Fruit fly (Drosophila melanogaster) whole organism, embryonic: ENCODE data around the gene CG14423.
A peak's percentile ranks its signal among the peaks of the same experiment; 100 is the strongest.

Experiments used
- ATbp ChIP-seq: fragments of 200-800 bp; sonication (Bioruptor generic); optimal IDR thresholded peaks from 2 replicates; lab custom pipeline; 2017; ENCODE audit warnings: missing biosample characterization, mild to moderate bottlenecking, missing genetic modification characterization, missing genetic modification reagents
- Bdp1 ChIP-seq: fragments of 200-800 bp; sonication (Bioruptor generic); optimal IDR thresholded peaks from 3 replicates; lab custom pipeline; 2016; ENCODE audit warnings: missing biosample characterization, missing genetic modification characterization
- CG10147 ChIP-seq: fragments of 200-800 bp; sonication (Bioruptor generic); optimal IDR thresholded peaks from 2 replicates; lab custom pipeline; 2019; ENCODE audit warnings: missing biosample characterization, mild to moderate bottlenecking, missing genetic modification characterization, moderate library complexity
- CG12391 ChIP-seq: fragments of 200-800 bp; sonication (Bioruptor generic); optimal IDR thresholded peaks from 3 replicates; lab custom pipeline; 2018; ENCODE audit warnings: missing biosample characterization, mild to moderate bottlenecking, missing genetic modification characterization, moderate library complexity
- CG12744 ChIP-seq: fragments of 200-800 bp; sonication (Bioruptor generic); optimal IDR thresholded peaks from 2 replicates; lab custom pipeline; 2016; ENCODE audit warnings: missing biosample characterization, missing genetic modification characterization
- CG16863 ChIP-seq: fragments of 200-800 bp; sonication (Bioruptor generic); optimal IDR thresholded peaks from 3 replicates; lab custom pipeline; 2016; ENCODE audit warnings: missing biosample characterization, missing genetic modification characterization
- CG17328 ChIP-seq: fragments of 200-800 bp; sonication (Bioruptor generic); IDR thresholded peaks from 2 replicates; pipeline ENCODE4 v1.3.6; 2022; ENCODE audit warnings: missing biosample characterization, missing genetic modification characterization
- CG17359 ChIP-seq: fragments of 200-800 bp; sonication (Bioruptor generic); optimal IDR thresholded peaks from 3 replicates; lab custom pipeline; 2018; ENCODE audit warnings: missing biosample characterization, mild to moderate bottlenecking, missing genetic modification characterization, moderate library complexity
- CG17385 ChIP-seq: fragments of 200-800 bp; sonication (Bioruptor generic); optimal IDR thresholded peaks from 3 replicates; lab custom pipeline; 2018; ENCODE audit warnings: missing biosample characterization, mild to moderate bottlenecking, missing genetic modification characterization
- CG18599 ChIP-seq: fragments of 200-800 bp; sonication (Bioruptor generic); optimal IDR thresholded peaks from 3 replicates; lab custom pipeline; 2017; ENCODE audit warnings: missing biosample characterization, missing genetic modification characterization, mild to moderate bottlenecking, moderate library complexity, missing genetic modification reagents
- CG2120 ChIP-seq: fragments of 200-800 bp; sonication (Bioruptor generic); optimal IDR thresholded peaks from 3 replicates; lab custom pipeline; 2016; ENCODE audit warnings: missing biosample characterization, missing genetic modification characterization
- CG32772 ChIP-seq: fragments of 200-800 bp; sonication (Bioruptor generic); IDR thresholded peaks from 2 replicates; pipeline ENCODE4 v1.3.6; 2022; ENCODE audit warnings: missing biosample characterization, missing genetic modification characterization
- CG4424 ChIP-seq: fragments of 200-800 bp; sonication (Bioruptor generic); optimal IDR thresholded peaks from 3 replicates; lab custom pipeline; 2016; ENCODE audit warnings: missing biosample characterization, missing genetic modification characterization
- CG6254 ChIP-seq: fragments of 200-800 bp; sonication (Bioruptor generic); optimal IDR thresholded peaks from 3 replicates; lab custom pipeline; 2017; ENCODE audit warnings: mild to moderate bottlenecking, missing biosample characterization, missing genetic modification reagents, missing genetic modification characterization
- CG6689 ChIP-seq: fragments of 200-800 bp; sonication (Bioruptor generic); IDR thresholded peaks from 2 replicates; pipeline ENCODE4 v1.3.6; 2022; ENCODE audit warnings: missing biosample characterization, missing genetic modification characterization
- CG7372 ChIP-seq: fragments of 200-800 bp; sonication (Bioruptor generic); IDR thresholded peaks from 2 replicates; pipeline ENCODE4 v1.3.6; 2022; ENCODE audit warnings: missing biosample characterization, missing genetic modification characterization
- CG8290 ChIP-seq, 3 experiments: fragments of 200-800 bp; sonication (Bioruptor generic); optimal IDR thresholded peaks; 2 replicates each; lab custom pipeline; 2016 to 2019; ENCODE audit warnings: missing biosample characterization in 3 of 3, missing genetic modification characterization in 3 of 3, mild to moderate bottlenecking in 2 of 3, moderate library complexity in 1 of 3
- Drgx ChIP-seq: fragments of 200-800 bp; sonication (Bioruptor generic); IDR thresholded peaks from 2 replicates; pipeline ENCODE4 v1.3.6; 2022; ENCODE audit warnings: missing biosample characterization, missing genetic modification characterization
- E2f1 ChIP-seq: fragments of 200-800 bp; sonication (Bioruptor generic); IDR thresholded peaks from 2 replicates; pipeline ENCODE4 v1.3.6; 2022; ENCODE audit warnings: missing biosample characterization, missing genetic modification characterization
- GATAe ChIP-seq: fragments of 200-800 bp; sonication (Bioruptor generic); conservative IDR thresholded peaks from 2 replicates; pipeline ENCODE4 v1.3.6; 2022; ENCODE audit warnings: missing biosample characterization, missing genetic modification characterization
- Gug ChIP-seq: fragments of 200-800 bp; sonication (Bioruptor generic); IDR thresholded peaks from 4 replicates; pipeline ENCODE4 v1.3.6; 2022; ENCODE audit warnings: missing biosample characterization, missing genetic modification characterization
- H15 ChIP-seq: fragments of 200-800 bp; sonication (Bioruptor generic); IDR thresholded peaks from 3 replicates; pipeline ENCODE4 v1.3.6; 2022; ENCODE audit warnings: missing biosample characterization, missing genetic modification characterization
- H2.0 ChIP-seq: fragments of 200-800 bp; sonication (Bioruptor generic); IDR thresholded peaks from 2 replicates; pipeline ENCODE4 v1.3.6; 2022; ENCODE audit warnings: missing biosample characterization, missing genetic modification characterization
- Hr51 ChIP-seq, 2 experiments: fragments of 200-800 bp; sonication (Bioruptor generic); optimal IDR thresholded peaks; 2 replicates in 1 of 2; 3 replicates in 1 of 2; lab custom pipeline; 2016 to 2018; ENCODE audit warnings: missing biosample characterization in 2 of 2, missing genetic modification characterization in 2 of 2, mild to moderate bottlenecking in 1 of 2, moderate library complexity in 1 of 2
- Neu2 ChIP-seq: fragments of 200-800 bp; sonication (Bioruptor generic); optimal IDR thresholded peaks from 3 replicates; lab custom pipeline; 2016; ENCODE audit warnings: missing biosample characterization, missing genetic modification characterization, borderline replicate concordance
- Oli ChIP-seq: fragments of 200-800 bp; sonication (Bioruptor generic); optimal IDR thresholded peaks from 2 replicates; lab custom pipeline; 2018; ENCODE audit warnings: missing biosample characterization, mild to moderate bottlenecking, missing genetic modification characterization, moderate library complexity
- Rfx ChIP-seq: fragments of 200-800 bp; sonication (Bioruptor generic); IDR thresholded peaks from 2 replicates; pipeline ENCODE4 v1.3.6; 2022; ENCODE audit warnings: missing biosample characterization, missing genetic modification characterization
- Sox102F ChIP-seq: fragments of 200-800 bp; sonication (Bioruptor generic); optimal IDR thresholded peaks from 2 replicates; lab custom pipeline; 2018; ENCODE audit warnings: missing biosample characterization, mild to moderate bottlenecking, missing genetic modification characterization, moderate library complexity
- Spps ChIP-seq: fragments of 200-800 bp; sonication (Bioruptor generic); optimal IDR thresholded peaks from 2 replicates; lab custom pipeline; 2018; ENCODE audit warnings: missing biosample characterization, mild to moderate bottlenecking, missing genetic modification characterization
- Xbp1 ChIP-seq: fragments of 200-800 bp; sonication (Bioruptor generic); optimal IDR thresholded peaks from 3 replicates; lab custom pipeline; 2016; ENCODE audit warnings: missing biosample characterization, mild to moderate bottlenecking, missing genetic modification characterization
- ara ChIP-seq: fragments of 200-800 bp; sonication (Bioruptor generic); IDR thresholded peaks from 2 replicates; pipeline ENCODE4 v1.3.6; 2022; ENCODE audit warnings: missing biosample characterization, missing genetic modification characterization
- bsh ChIP-seq, 2 experiments: fragments of 200-800 bp; sonication (Bioruptor generic); optimal IDR thresholded peaks; 2 replicates each; lab custom pipeline; 2017 to 2018; ENCODE audit warnings: mild to moderate bottlenecking in 2 of 2, missing biosample characterization in 2 of 2, missing genetic modification characterization in 2 of 2, moderate library complexity in 1 of 2
- ci ChIP-seq: fragments of 200-800 bp; sonication (Bioruptor generic); IDR thresholded peaks from 3 replicates; pipeline ENCODE4 v1.3.6; 2022; ENCODE audit warnings: missing biosample characterization, missing genetic modification characterization
- dati ChIP-seq: fragments of 200-800 bp; sonication (Bioruptor generic); IDR thresholded peaks from 2 replicates; pipeline ENCODE4 v1.3.6; 2022; ENCODE audit warnings: missing biosample characterization, missing genetic modification characterization
- dysf ChIP-seq: fragments of 200-800 bp; sonication (Bioruptor generic); IDR thresholded peaks from 3 replicates; pipeline ENCODE4 v1.3.6; 2022; ENCODE audit warnings: missing biosample characterization, missing genetic modification characterization
- fd96Cb ChIP-seq: fragments of 200-800 bp; sonication (Bioruptor generic); optimal IDR thresholded peaks from 2 replicates; lab custom pipeline; 2018; ENCODE audit warnings: missing biosample characterization, mild to moderate bottlenecking, missing genetic modification characterization, moderate library complexity
- gem ChIP-seq: fragments of 200-800 bp; sonication (Bioruptor generic); optimal IDR thresholded peaks from 2 replicates; lab custom pipeline; 2019; ENCODE audit warnings: missing biosample characterization, mild to moderate bottlenecking, missing genetic modification characterization, moderate library complexity
- gt ChIP-seq: fragments of 200-800 bp; sonication (Bioruptor generic); IDR thresholded peaks from 2 replicates; pipeline ENCODE4 v1.3.6; 2022; ENCODE audit warnings: missing biosample characterization, missing genetic modification characterization
- lab ChIP-seq: fragments of 200-800 bp; sonication (Bioruptor generic); optimal IDR thresholded peaks from 3 replicates; lab custom pipeline; 2017; ENCODE audit warnings: missing biosample characterization, missing genetic modification characterization, mild to moderate bottlenecking, moderate library complexity, missing genetic modification reagents
- otp ChIP-seq: fragments of 200-800 bp; sonication (Bioruptor generic); IDR thresholded peaks from 3 replicates; pipeline ENCODE4, ENCODE4 v1.3.6; 2022; ENCODE audit warnings: missing biosample characterization, missing genetic modification characterization
- prd ChIP-seq, 3 experiments: fragments of >200 bp in 2 of 3; fragments of 200-800 bp in 1 of 3; sonication (Bioruptor generic) in 1 of 3; optimal IDR thresholded peaks in 2 of 3; IDR thresholded peaks in 1 of 3; 2 replicates in 2 of 3; 3 replicates in 1 of 3; pipeline versions ENCODE4 v1.3.6 to Lab custom; 2017 to 2022; ENCODE audit warnings: missing biosample characterization in 1 of 3, missing genetic modification characterization in 1 of 3
- row ChIP-seq: fragments of 200-800 bp; sonication (Bioruptor generic); IDR thresholded peaks from 3 replicates; pipeline ENCODE4 v1.3.6; 2022; ENCODE audit warnings: missing biosample characterization, missing genetic modification characterization
- sisA ChIP-seq: fragments of 200-800 bp; sonication (Bioruptor generic); IDR thresholded peaks from 2 replicates; pipeline ENCODE4 v1.3.6; 2022; ENCODE audit warnings: missing biosample characterization, missing genetic modification characterization
- stc ChIP-seq: fragments of 200-800 bp; sonication (Bioruptor generic); IDR thresholded peaks from 2 replicates; pipeline ENCODE4 v1.3.6; 2022; ENCODE audit warnings: missing biosample characterization, missing genetic modification characterization
- tin ChIP-seq: fragments of 200-800 bp; sonication (Bioruptor generic); optimal IDR thresholded peaks from 3 replicates; lab custom pipeline; 2016; ENCODE audit warnings: missing biosample characterization, missing genetic modification characterization
- vvl ChIP-seq: fragments of 200-800 bp; sonication (Bioruptor generic); IDR thresholded peaks from 2 replicates; pipeline ENCODE4 v1.3.6; 2022; ENCODE audit warnings: missing biosample characterization, missing genetic modification characterization
- zfh1 ChIP-seq: fragments of 200-800 bp; sonication (Bioruptor generic); IDR thresholded peaks from 3 replicates; pipeline ENCODE4 v1.3.6; 2022; ENCODE audit warnings: missing biosample characterization, missing genetic modification characterization

CG14423 gene

dm6 chrX:2945103-2945502, at the start of gene CG14423:
CG14423 (plus strand) TSS chrX:2945403.
- TF ChIP-seq GATAe (GFP tag; lab: Robert Waterston, UW) (no peak), CG4424 (GFP tag; lab: Kevin White, UChicago) (no peak), CG12744 (no peak), gt (GFP tag; lab: Robert Waterston, UW) (no peak), ara (GFP tag; lab: Robert Waterston, UW) (no peak), CG2120 (GFP tag; lab: Kevin White, UChicago) (no peak), CG17328 (no peak), bsh (GFP tag; optimal IDR thresholded peaks at IDR 0.05; lab: Kevin White, UChicago) (no peak), zfh1 (GFP tag; lab: Robert Waterston, UW) (no peak), CG10147 (GFP tag; lab: Kevin White, UChicago) (no peak)

dm6 chrX:2907105-2907694, 38.0 kb upstream of the CG14423 start:
- TF ChIP-seq CG17359 (peak; percentile 12), CG6689 (peak; percentile 35; the same call in 1 of the 2 replicates), tin (GFP tag; lab: Kevin White, UChicago) (peak; percentile 3), prd (optimal IDR thresholded peaks at IDR 0.05; lab: Kevin White, UChicago) (no peak), prd (GFP tag; IDR thresholded peaks at IDR 0.05; lab: Robert Waterston, UW) (peak; percentile 35; the same call in 1 of the 3 replicates), vvl (GFP tag; lab: Robert Waterston, UW) (peak; percentile 18; the same call in 1 of the 2 replicates), CG16863 (GFP tag; lab: Kevin White, UChicago) (no peak), Spps (tag; lab: Kevin White, UChicago) (no peak), Sox102F (GFP tag; lab: Kevin White, UChicago) (peak; percentile 49), Hr51 (GFP tag; optimal IDR thresholded peaks at IDR 0.05; lab: Kevin White, UChicago) (peak in 1 of 2 experiments; percentile 13), lab (GFP tag; lab: Kevin White, UChicago) (peak; percentile 11), gem (tag; lab: Kevin White, UChicago) (peak; percentile 28), CG7372 (GFP tag; lab: Robert Waterston, UW) (0 out of 2 replicates have a peak, but pooled peaks have one; percentile 9), CG17385 (GFP tag; lab: Kevin White, UChicago) (peak; percentile 2), row (GFP tag; lab: Robert Waterston, UW) (peak; percentile 18; the same call in 1 of the 3 replicates), H2.0 (GFP tag; lab: Robert Waterston, UW) (0 out of 2 replicates have a peak, but pooled peaks have one; percentile 9), CG6254 (GFP tag; lab: Kevin White, UChicago) (no peak), Rfx (GFP tag; lab: Robert Waterston, UW) (0 out of 2 replicates have a peak, but pooled peaks have one; percentile 15), E2f1 (GFP tag; lab: Robert Waterston, UW) (no peak), H15 (GFP tag; lab: Robert Waterston, UW) (0 out of 3 replicates have a peak, but pooled peaks have one; percentile 29), ci (peak; percentile 51; the same call in 1 of the 3 replicates), ATbp (GFP tag; lab: Kevin White, UChicago) (peak; percentile 12), CG18599 (GFP tag; lab: Kevin White, UChicago) (peak; percentile 23), dati (GFP tag; lab: Robert Waterston, UW) (no peak), fd96Cb (tag; lab: Kevin White, UChicago) (peak; percentile 7), Gug (GFP tag; lab: Robert Waterston, UW) (0 out of 4 replicates have a peak, but pooled peaks have one; percentile 12), Bdp1 (GFP tag; lab: Kevin White, UChicago) (no peak), Neu2 (GFP tag; lab: Kevin White, UChicago) (no peak), stc (GFP tag; lab: Robert Waterston, UW) (no peak), sisA (GFP tag; lab: Robert Waterston, UW) (peak; percentile 47; the same call in 1 of the 2 replicates), CG12391 (tag; lab: Kevin White, UChicago) (peak; percentile 11), Xbp1 (GFP tag; lab: Kevin White, UChicago) (peak; percentile 14), Drgx (peak; percentile 41; the same call in 1 of the 2 replicates), Oli (peak; percentile 6), dysf (0 out of 3 replicates have a peak, but pooled peaks have one; percentile 23), CG32772 (GFP tag; lab: Robert Waterston, UW) (0 out of 2 replicates have a peak, but pooled peaks have one; percentile 21), CG8290 (GFP tag; optimal IDR thresholded peaks at IDR 0.05; lab: Kevin White, UChicago) (no peak), CG8290 (tag; optimal IDR thresholded peaks at IDR 0.05; lab: Kevin White, UChicago) (peak in 1 of 2 experiments; percentile 47), otp (GFP tag; lab: Robert Waterston, UW) (no peak)
